Worm (Caenorhabditis elegans) whole organism, L4/young adult: ENCODE data around the gene F53A2.1.

Experiments used
- W03F9.2 ChIP-seq: fragments of 150-350 bp; optimal IDR thresholded peaks from 2 replicates; lab custom pipeline; 2014; ENCODE audit warnings: missing biosample characterization, missing genetic modification characterization
- dao-5 ChIP-seq: sonication (generic microtip); optimal IDR thresholded peaks from 2 replicates; lab custom pipeline; 2016; ENCODE audit warnings: missing genotype, missing genetic modification characterization, moderate library complexity, missing compliant biosample characterization
- him-1 ChIP-seq: sonication (generic microtip); optimal IDR thresholded peaks from 2 replicates; lab custom pipeline; 2016; ENCODE audit warnings: missing genotype, missing genetic modification reagents, missing genetic modification characterization, missing compliant biosample characterization

ce11 chrIII:13344538-13345136 is 20.0 kb upstream of the F53A2.1 start, which contains the start of gene acaa-2:
- no peak for TF ChIP-seq him-1 (tag; lab: Kevin White, UChicago)
- peak; percentile 10 for TF ChIP-seq W03F9.2 (tag; lab: Kevin White, UChicago)
- TF ChIP-seq dao-5 (tag; lab: Kevin White, UChicago) = peak; percentile 27
